Worm (Caenorhabditis elegans): Measurements from ENCODE around the gene zig-12.
A peak's percentile ranks its signal among the peaks of the same experiment; 100 is the strongest.

zig-12 gene

DNA sequence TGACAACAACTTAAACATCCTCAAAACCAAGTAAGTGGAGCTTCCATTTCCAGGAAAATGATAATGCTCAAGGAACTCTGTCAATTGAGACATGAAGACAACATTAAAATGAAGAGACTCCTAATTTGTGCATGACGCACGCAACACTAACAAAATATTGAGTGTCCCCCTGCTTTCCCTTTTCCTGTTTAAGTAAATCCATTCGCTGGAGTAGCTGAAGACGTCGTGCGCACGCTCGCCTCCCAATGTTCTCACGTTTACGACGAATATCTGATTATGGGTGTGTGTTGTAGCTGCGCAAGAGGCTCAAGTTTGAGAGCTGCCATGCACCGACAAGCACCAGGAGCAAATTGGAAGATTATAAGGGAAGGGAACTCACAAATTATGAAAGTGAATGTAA lies 37.3 kb downstream of the zig-12 start:
- TF ChIP-seq tra-4 (tag; optimal IDR thresholded peaks at IDR 0.05) (no peak), ceh-13 (GFP tag; optimal IDR thresholded peaks at IDR 0.05) (no peak), hnd-1 (tag; optimal IDR thresholded peaks at IDR 0.05) (no peak), scrt-1 (GFP tag; IDR thresholded peaks at IDR 0.05) (no peak), sea-1 (GFP tag; conservative IDR thresholded peaks at IDR 0.05) (no peak), ceh-36 (tag; optimal IDR thresholded peaks at IDR 0.05) (no peak), hmg-4 (GFP tag; optimal IDR thresholded peaks at IDR 0.05) (no peak), tbx-11 (GFP tag; IDR thresholded peaks at IDR 0.05) (no peak), B0310.2 (tag; optimal IDR thresholded peaks at IDR 0.05) (no peak), flt-1 (GFP tag; IDR thresholded peaks at IDR 0.05) (no peak), F13C5.2 (tag; optimal IDR thresholded peaks at IDR 0.05) (no peak), aly-1 (tag; optimal IDR thresholded peaks at IDR 0.05) (no peak), tbx-37 (GFP tag; conservative IDR thresholded peaks at IDR 0.05) (no peak), pes-1 (GFP tag; IDR thresholded peaks at IDR 0.05) (no peak), hmbx-1 (tag; optimal IDR thresholded peaks at IDR 0.05) (no peak), ama-1 (optimal IDR thresholded peaks at IDR 0.05) (no peak), ets-7 (tag; optimal IDR thresholded peaks at IDR 0.05) (no peak)

DNA sequence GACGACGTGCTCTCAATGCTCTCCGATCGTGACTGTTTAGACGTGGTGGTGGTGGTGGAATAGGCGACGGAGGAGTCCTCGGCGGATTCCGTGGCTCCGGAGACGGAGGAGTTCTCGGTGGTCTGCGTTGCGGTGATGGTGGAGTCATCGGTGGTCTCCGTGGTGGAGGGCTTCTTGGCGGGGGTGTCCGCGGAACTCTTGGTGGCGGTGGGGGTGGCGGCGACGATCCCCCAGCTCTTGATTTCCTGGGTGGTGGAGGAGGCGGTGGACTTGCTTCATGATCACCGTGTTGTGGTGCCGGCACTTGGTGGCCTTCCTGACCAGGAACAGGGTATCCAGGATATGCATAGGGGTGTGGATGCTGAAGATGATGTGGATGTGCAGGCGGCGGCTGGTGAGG lies 41.8 kb downstream of the zig-12 start:
- TF ChIP-seq scrt-1 (GFP tag; IDR thresholded peaks at IDR 0.05) (no peak), ama-1 (optimal IDR thresholded peaks at IDR 0.05) (no peak), hmg-4 (GFP tag; optimal IDR thresholded peaks at IDR 0.05) (peak; percentile 30), sea-1 (GFP tag; conservative IDR thresholded peaks at IDR 0.05) (no peak), aly-1 (tag; optimal IDR thresholded peaks at IDR 0.05) (no peak), hmbx-1 (tag; optimal IDR thresholded peaks at IDR 0.05) (no peak), tbx-11 (GFP tag; IDR thresholded peaks at IDR 0.05) (no peak)

DNA sequence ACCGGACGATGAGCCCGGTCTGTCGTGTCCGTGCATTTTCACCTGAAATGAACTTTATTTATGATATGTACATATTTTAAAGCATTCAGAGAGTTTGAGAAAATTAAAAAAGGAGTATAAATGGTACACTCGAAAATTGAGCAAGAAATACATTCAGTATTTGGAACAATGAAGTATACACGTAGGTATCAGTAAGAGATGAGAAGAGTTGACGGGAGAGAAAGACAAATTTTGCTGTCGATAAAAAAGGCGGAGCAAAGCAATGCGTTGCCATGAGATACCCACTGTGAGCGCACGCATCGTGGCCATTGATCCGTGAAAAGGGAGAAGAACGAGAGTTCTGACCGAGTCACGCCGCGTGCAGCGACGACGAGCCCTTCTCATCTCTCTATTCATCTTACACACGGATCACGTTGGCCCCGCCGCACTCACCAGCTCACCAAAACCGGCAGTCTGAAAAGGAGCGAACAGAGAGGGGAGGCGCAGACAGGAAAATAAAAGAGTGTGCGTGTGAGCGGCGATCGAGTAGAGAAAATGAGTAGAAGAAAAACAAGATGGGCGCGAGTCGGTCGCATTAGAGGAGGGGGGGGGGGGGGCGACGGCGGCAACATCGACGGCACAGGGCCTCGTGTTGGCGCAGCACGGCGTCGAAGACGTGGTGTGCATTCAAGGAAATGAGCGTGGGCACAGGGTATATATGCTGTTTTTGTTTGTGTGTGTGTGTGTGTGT lies 42.5 kb downstream of the zig-12 start, which contains the start of gene R04E5.8:
TSS of gene R04E5.8 (minus strand) at position 51 of the 730 bp plus-strand sequence.
- TF ChIP-seq hmg-4 (GFP tag; optimal IDR thresholded peaks at IDR 0.05) (peak; percentile 33), B0310.2 (tag; optimal IDR thresholded peaks at IDR 0.05) (no peak)

ce11 chrX:8808740-8809139 lies 45.0 kb downstream of the zig-12 start:
- no peak for TF ChIP-seq tbx-11 (GFP tag; IDR thresholded peaks at IDR 0.05)
- TF ChIP-seq hmbx-1 (tag; optimal IDR thresholded peaks at IDR 0.05), result no peak
- TF ChIP-seq flt-1 (GFP tag; IDR thresholded peaks at IDR 0.05), result no peak
- no peak for TF ChIP-seq F13C5.2 (tag; optimal IDR thresholded peaks at IDR 0.05)
- TF ChIP-seq ama-1 (optimal IDR thresholded peaks at IDR 0.05), result no peak
- no peak for TF ChIP-seq hnd-1 (tag; optimal IDR thresholded peaks at IDR 0.05)
- TF ChIP-seq ceh-13 (GFP tag; optimal IDR thresholded peaks at IDR 0.05), result no peak
- TF ChIP-seq hmg-4 (GFP tag; optimal IDR thresholded peaks at IDR 0.05), result no peak
- TF ChIP-seq ets-7 (tag; optimal IDR thresholded peaks at IDR 0.05), result no peak
- TF ChIP-seq scrt-1 (GFP tag; IDR thresholded peaks at IDR 0.05), result no peak
- no peak for TF ChIP-seq tra-4 (tag; optimal IDR thresholded peaks at IDR 0.05)
- no peak for TF ChIP-seq sea-1 (GFP tag; conservative IDR thresholded peaks at IDR 0.05)
- no peak for TF ChIP-seq ceh-36 (tag; optimal IDR thresholded peaks at IDR 0.05)

DNA sequence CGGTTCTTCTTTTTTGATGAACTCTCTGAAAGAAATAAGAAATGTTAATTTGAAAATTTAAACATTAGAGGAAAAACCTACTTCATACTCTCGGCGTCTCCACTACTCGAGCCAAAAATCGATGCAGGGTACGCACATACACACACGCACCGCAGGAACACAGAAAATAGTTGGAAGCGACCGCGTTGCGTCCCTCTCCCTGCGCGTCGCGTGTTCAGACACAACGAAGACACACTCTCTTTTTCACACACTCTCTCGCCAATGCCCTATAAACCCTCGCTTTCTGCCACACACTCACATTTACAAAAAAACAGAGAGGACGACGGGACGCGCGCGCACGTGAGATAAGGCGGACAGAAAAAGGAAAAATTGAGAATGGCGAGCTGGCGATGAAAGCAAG lies 47.2 kb downstream of the zig-12 start, which contains the start of gene R04E5.9:
TSS of gene R04E5.9 (minus strand) at position 235 of the 400 bp plus-strand sequence.
- TF ChIP-seq ama-1 (optimal IDR thresholded peaks at IDR 0.05) (no peak), sea-1 (GFP tag; conservative IDR thresholded peaks at IDR 0.05) (0 out of 2 replicates have a peak, but pooled peaks have one; percentile 24), ets-7 (tag; optimal IDR thresholded peaks at IDR 0.05) (no peak), hmbx-1 (tag; optimal IDR thresholded peaks at IDR 0.05) (no peak), flt-1 (GFP tag; IDR thresholded peaks at IDR 0.05) (no peak), ceh-13 (GFP tag; optimal IDR thresholded peaks at IDR 0.05) (no peak), tra-4 (tag; optimal IDR thresholded peaks at IDR 0.05) (no peak), ceh-36 (tag; optimal IDR thresholded peaks at IDR 0.05) (no peak), aly-1 (tag; optimal IDR thresholded peaks at IDR 0.05) (peak; percentile 23), tbx-37 (GFP tag; conservative IDR thresholded peaks at IDR 0.05) (no peak), tbx-11 (GFP tag; IDR thresholded peaks at IDR 0.05) (no peak), B0310.2 (tag; optimal IDR thresholded peaks at IDR 0.05) (no peak), scrt-1 (GFP tag; IDR thresholded peaks at IDR 0.05) (no peak), hmg-4 (GFP tag; optimal IDR thresholded peaks at IDR 0.05) (peak; percentile 83), F13C5.2 (tag; optimal IDR thresholded peaks at IDR 0.05) (peak; percentile 19), pes-1 (GFP tag; IDR thresholded peaks at IDR 0.05) (no peak), hnd-1 (tag; optimal IDR thresholded peaks at IDR 0.05) (no peak)

DNA sequence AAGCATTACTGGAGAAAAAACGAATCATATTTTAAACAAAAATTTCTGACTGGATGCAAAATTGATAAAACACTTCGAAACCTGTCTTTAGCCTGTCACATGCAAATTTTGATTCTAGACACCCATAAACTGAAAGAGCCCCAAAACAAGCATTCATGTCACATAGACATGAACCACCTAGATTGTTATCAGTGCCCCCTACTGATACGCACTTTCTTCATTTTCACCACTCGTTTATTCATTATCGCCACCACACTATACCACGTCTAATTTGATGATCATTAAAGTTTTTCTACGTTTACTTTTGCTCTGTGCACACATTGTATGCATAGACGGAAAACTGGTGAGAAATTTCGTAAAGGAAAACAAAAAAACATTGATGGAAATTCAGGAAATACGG lies 48.2 kb downstream of the zig-12 start, which contains the start of gene cnnm-2:
TSS of gene cnnm-2 (plus strand) at position 190 of the 400 bp plus-strand sequence.
- no peak for TF ChIP-seq sea-1 (GFP tag; conservative IDR thresholded peaks at IDR 0.05)
- no peak for TF ChIP-seq tra-4 (tag; optimal IDR thresholded peaks at IDR 0.05)
- no peak for TF ChIP-seq ama-1 (optimal IDR thresholded peaks at IDR 0.05)
